Worm (Caenorhabditis elegans) whole organism, L4/young adult: ENCODE results near the gene sri-60.

Experiments used
- dao-5 ChIP-seq: sonication (generic microtip); optimal IDR thresholded peaks from 2 replicates; lab custom pipeline; 2016; ENCODE audit warnings: missing genotype, missing genetic modification characterization, moderate library complexity, missing compliant biosample characterization
- him-1 ChIP-seq: sonication (generic microtip); optimal IDR thresholded peaks from 2 replicates; lab custom pipeline; 2016; ENCODE audit warnings: missing genotype, missing genetic modification reagents, missing genetic modification characterization, missing compliant biosample characterization

- TF ChIP-seq dao-5 (tag; lab: Kevin White, UChicago) (no peak), him-1 (no peak)
Measured at ce11 chrII:2730647-2731046, 28.0 kb upstream of the sri-60 start.
